Fruit fly (Drosophila melanogaster) whole organism, pupa: ENCODE data around the gene CG12691.

Source experiments
- CG10348 ChIP-seq: fragments of 200-800 bp; sonication (Bioruptor generic); IDR thresholded peaks from 2 replicates; pipeline ENCODE4 v1.3.6; 2022; ENCODE audit warnings: missing biosample characterization, missing genetic modification characterization
- CG17806 ChIP-seq: fragments of 200-800 bp; sonication (Bioruptor generic); optimal IDR thresholded peaks from 2 replicates; lab custom pipeline; 2018; ENCODE audit warnings: missing biosample characterization, mild to moderate bottlenecking, missing genetic modification characterization, moderate library complexity
- CG32121 ChIP-seq: fragments of 200-800 bp; sonication (Bioruptor generic); IDR thresholded peaks from 2 replicates; pipeline ENCODE4 v1.3.6; 2022; ENCODE audit warnings: missing biosample characterization, missing genetic modification characterization
- CG34367 ChIP-seq: fragments of 200-800 bp; sonication (Bioruptor generic); optimal IDR thresholded peaks from 2 replicates; lab custom pipeline; 2018; ENCODE audit warnings: missing biosample characterization, mild to moderate bottlenecking, missing genetic modification characterization
- CG8301 ChIP-seq: fragments of 200-800 bp; sonication (Bioruptor generic); optimal IDR thresholded peaks from 2 replicates; lab custom pipeline; 2018; ENCODE audit warnings: missing biosample characterization, mild to moderate bottlenecking, missing genetic modification characterization
- CG9948 ChIP-seq: fragments of 200-800 bp; sonication (Bioruptor generic); optimal IDR thresholded peaks from 2 replicates; lab custom pipeline; 2018; ENCODE audit warnings: missing biosample characterization, mild to moderate bottlenecking, missing genetic modification characterization, moderate library complexity

DNA sequence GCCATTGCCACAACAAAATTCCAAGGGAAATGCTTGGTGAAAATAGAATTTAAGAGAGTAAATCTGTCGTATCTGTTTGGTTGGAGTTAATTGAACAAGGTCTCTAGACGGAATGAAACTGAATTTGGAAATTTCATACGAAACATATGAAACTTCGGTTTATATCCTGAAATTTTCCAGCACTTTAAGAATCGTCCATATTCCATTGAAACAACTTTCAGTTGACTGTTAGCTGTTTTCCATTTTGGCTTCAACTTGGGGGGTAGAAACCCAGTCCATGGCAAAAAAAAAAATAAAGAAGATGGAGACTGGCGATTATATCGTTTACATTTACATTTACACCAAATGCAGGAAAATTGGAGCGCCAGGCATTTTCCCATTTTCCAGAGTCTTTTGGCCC is 45.8 kb downstream of the CG12691 start, which contains the start of gene CG15579:
- TF ChIP-seq CG8301 (no peak), CG17806 (tag; lab: Kevin White, UChicago) (no peak), CG9948 (tag; lab: Kevin White, UChicago) (no peak), CG34367 (no peak), CG10348 (no peak), CG32121 (no peak)
